Worm (Caenorhabditis elegans) whole organism, L1 larva: ENCODE results near the gene msp-59.
A peak's percentile ranks its signal among the peaks of the same experiment; 100 is the strongest.

Experiments used
- ets-5 ChIP-seq: fragments of 200-800 bp; sonication (Bioruptor generic); IDR thresholded peaks from 2 replicates; pipeline ENCODE4 v1.3.6; 2022; ENCODE audit warnings: missing genetic modification characterization, missing compliant biosample characterization
- hlh-17 ChIP-seq: fragments of 200-800 bp; sonication (Bioruptor generic); optimal IDR thresholded peaks from 2 replicates; lab custom pipeline; 2018; ENCODE audit warnings: missing genetic modification characterization, mild to moderate bottlenecking, missing compliant biosample characterization, moderate library complexity, borderline replicate concordance
- rnt-1 ChIP-seq: sonication (generic microtip); optimal IDR thresholded peaks from 2 replicates; lab custom pipeline; 2016; ENCODE audit warnings: mild to moderate bottlenecking, missing genetic modification characterization, moderate library complexity, missing compliant biosample characterization
- unc-62 ChIP-seq: fragments of 150-350 bp; optimal IDR thresholded peaks from 2 replicates; lab custom pipeline; 2014; ENCODE audit warnings: missing biosample characterization, missing genetic modification reagents, missing genetic modification characterization
- xbp-1 ChIP-seq: sonication (generic microtip); optimal IDR thresholded peaks from 2 replicates; lab custom pipeline; 2016; ENCODE audit warnings: missing genetic modification characterization, missing compliant biosample characterization

DNA sequence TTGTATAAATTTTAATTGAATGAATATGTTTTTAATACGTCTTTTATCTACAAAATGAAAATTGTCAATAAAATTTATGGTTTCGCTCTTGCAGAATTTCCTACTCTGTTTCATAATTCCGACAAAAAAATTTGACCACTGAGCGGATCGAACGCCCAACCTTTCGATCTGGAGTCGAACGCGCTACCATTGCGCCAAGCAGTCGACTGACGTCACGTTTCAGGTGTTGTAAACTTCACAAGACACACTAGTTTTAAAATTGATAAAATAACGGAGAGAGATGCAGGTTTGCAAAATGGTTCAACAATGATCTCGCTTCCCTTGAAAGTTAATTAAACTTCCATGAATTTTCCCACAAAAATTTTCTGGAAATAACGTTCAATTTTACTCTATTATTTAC, 31.3 kb upstream of the msp-59 start:
- TF ChIP-seq ets-5 (GFP tag; lab: Robert Waterston, UW) (no peak), rnt-1 (tag; lab: Kevin White, UChicago) (no peak), unc-62 (no peak), hlh-17 (GFP tag; lab: Kevin White, UChicago) (no peak), xbp-1 (tag; lab: Kevin White, UChicago) (peak; percentile 10)
